Fruit fly (Drosophila melanogaster): ENCODE measurements around the gene CG43051.
A peak's percentile ranks its signal among the peaks of the same experiment; 100 is the strongest.

The CG43051 gene

DNA sequence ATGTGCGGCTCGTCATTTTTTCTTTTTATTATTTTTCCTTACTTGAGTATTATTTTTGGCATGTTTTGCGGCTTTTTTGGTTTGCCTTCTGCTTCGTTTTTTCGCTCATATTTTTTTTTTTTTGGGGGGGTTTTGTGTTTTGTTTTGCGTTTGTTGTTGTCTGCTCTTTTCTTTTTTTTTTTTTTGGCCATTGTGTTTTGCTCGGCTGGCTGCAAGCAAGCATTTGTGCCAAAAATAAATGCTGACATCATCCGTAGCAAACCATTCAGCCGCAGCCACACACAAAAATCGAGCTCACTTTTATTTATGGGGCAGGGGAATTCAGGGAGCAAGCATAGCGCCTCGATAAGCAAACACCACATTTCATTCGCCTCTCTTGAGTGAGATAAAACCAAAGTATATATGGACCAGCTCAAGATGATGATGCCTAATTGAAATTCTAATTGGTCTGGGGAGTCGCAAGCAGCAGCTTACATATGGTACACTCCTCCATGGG is 6.2 kb downstream of the CG43051 start (continued):
- TF ChIP-seq Abd-B (GFP tag; optimal IDR thresholded peaks at IDR 0.05) (no peak), dmrt93B (GFP tag; optimal IDR thresholded peaks at IDR 0.05) (no peak)

DNA sequence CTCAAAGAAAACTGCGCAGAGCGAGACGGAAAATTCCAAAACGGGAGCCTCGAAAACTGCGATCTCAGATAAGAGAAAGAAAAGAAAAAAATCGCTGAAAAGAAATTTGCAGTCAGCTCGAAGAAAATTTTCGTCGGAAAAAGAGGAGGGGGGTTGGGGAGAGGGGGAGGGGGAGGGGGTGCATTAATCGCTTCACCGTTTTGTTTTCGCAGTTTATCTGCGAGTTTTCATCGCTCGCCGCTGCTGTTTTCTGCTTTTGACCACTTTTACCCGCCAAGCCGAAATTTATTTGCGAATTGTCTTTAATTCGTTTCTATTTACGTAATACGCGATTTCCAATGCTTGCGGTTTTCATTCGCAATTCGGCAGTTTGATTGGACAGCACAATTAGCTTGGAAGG is 11.5 kb downstream of the CG43051 start:
- TF ChIP-seq tai (GFP tag; optimal IDR thresholded peaks at IDR 0.05) (no peak), Myc (optimal IDR thresholded peaks at IDR 0.05) (no peak), pan (optimal IDR thresholded peaks at IDR 0.05) (no peak), Hr78 (GFP tag; optimal IDR thresholded peaks at IDR 0.05) (no peak)

DNA sequence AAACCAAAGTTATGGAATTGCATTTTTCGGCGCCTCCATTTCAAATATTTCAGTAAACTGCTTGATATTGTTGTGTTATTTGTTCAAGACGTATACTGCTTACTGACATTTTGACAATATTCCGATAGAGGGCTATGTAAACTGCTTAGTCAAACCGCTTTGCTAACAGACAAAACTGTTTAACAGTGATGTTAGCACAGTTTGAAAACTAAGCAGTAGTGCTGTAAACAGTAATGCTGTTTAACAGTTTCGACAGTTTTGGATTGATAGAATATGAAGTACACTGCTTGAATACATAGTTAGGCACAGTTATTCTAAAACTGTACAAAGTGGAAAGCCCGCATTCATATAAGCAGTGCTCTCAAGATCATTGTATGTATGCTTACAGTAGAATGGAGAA is 12.5 kb downstream of the CG43051 start:
- peak; percentile 50 for TF ChIP-seq N (GFP tag; optimal IDR thresholded peaks at IDR 0.05)
- no peak for TF ChIP-seq Dif (GFP tag; optimal IDR thresholded peaks at IDR 0.05; ENCODE audit: partially characterized antibody)
- TF ChIP-seq Myc (optimal IDR thresholded peaks at IDR 0.05): peak; percentile 94

- TF ChIP-seq Rel (GFP tag; optimal IDR thresholded peaks at IDR 0.05) (no peak), Rel (tag; optimal IDR thresholded peaks at IDR 0.05) (peak; percentile 53), HLH106 (tag; optimal IDR thresholded peaks at IDR 0.05) (no peak), Dif (GFP tag; optimal IDR thresholded peaks at IDR 0.05; ENCODE audit: partially characterized antibody) (peak; percentile 52), h (GFP tag; optimal IDR thresholded peaks at IDR 0.05) (peak; percentile 13), psq (GFP tag; optimal IDR thresholded peaks at IDR 0.05) (peak; percentile 77), dl (GFP tag; optimal IDR thresholded peaks at IDR 0.05; ENCODE audit: insufficient read depth in 1 of 2, partially characterized antibody in 2 of 2) (peak; percentile 18 to 45)
Observed at dm6 chr2L:12520780-12521526, 13.2 kb downstream of the CG43051 start.

DNA sequence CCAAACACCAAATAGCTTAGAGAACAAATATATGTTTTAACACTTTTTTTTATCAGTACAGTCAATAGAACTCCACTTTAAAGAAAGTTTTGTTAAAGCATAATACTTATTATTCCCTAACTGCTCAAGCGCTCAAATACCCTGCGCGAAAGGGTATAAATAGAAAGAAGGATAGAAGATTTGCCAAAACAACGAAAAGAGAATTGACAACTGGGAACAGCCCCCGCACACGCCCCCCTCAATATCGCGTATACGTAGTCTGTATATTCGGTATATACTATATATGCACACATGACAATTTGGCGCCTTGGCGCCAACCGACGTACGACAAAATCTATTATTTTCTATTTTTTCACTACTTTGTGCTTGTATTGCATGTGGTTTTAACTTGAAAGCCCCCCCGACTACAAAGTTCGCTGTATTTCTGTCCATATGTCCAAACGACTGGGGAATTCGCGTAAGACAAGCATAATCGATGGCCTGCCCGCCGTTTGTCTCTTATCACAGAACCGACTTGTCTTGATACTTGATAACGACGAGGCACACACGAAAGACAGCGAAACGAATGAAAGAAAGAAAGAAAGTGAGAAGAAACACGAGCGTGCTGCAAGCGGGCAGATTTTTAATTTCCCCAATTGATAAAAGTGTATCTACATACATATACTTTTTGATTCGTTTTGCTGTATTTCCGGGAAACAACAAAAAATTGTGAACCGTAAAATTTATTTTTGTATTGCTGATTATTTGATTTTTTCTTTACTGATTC is 14.0 kb downstream of the CG43051 start:
- TF ChIP-seq psq (GFP tag; optimal IDR thresholded peaks at IDR 0.05): peak; percentile 73
- TF ChIP-seq h (GFP tag; optimal IDR thresholded peaks at IDR 0.05): peak; percentile 59
- peak; percentile 47 for TF ChIP-seq CrebA (GFP tag; optimal IDR thresholded peaks at IDR 0.05; ENCODE audit: borderline replicate concordance)
- TF ChIP-seq CG9705 (GFP tag; optimal IDR thresholded peaks at IDR 0.05): no peak
- TF ChIP-seq Rel (GFP tag; optimal IDR thresholded peaks at IDR 0.05): no peak
- TF ChIP-seq Rel (tag; optimal IDR thresholded peaks at IDR 0.05): peak; percentile 83

dm6 chr2L:12524139-12524538 is 16.4 kb downstream of the CG43051 start:
- TF ChIP-seq Myc (optimal IDR thresholded peaks at IDR 0.05) (no peak), HLH106 (tag; optimal IDR thresholded peaks at IDR 0.05) (no peak), dsf (GFP tag; optimal IDR thresholded peaks at IDR 0.05; ENCODE audit: borderline replicate concordance) (no peak), GATAd (GFP tag; optimal IDR thresholded peaks at IDR 0.05) (no peak), foxo (GFP tag; optimal IDR thresholded peaks at IDR 0.05) (no peak), Rel (GFP tag; optimal IDR thresholded peaks at IDR 0.05) (no peak), Rel (tag; optimal IDR thresholded peaks at IDR 0.05) (no peak), Dif (GFP tag; optimal IDR thresholded peaks at IDR 0.05; ENCODE audit: partially characterized antibody) (no peak)

DNA sequence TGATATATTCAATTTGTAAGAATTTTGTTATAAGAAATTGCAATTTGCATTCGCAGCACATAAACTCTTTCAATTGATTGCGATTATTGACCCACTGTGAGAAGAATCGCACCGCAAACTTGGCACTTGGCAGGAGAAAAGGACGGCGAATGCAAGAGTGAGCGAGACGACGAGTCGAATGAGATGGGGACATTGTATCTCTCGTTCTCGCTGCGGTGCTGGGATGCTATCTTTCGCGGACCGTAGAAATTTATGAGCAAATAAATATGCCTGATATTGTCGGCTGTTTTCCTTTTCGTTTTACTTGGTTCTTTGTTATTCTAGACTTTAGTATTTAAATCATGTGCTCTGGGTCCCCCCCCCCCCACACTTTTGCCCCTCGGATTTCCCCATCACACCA is 19.9 kb downstream of the CG43051 start:
- TF ChIP-seq CG32264 (GFP tag; optimal IDR thresholded peaks at IDR 0.05) (no peak), OdsH (GFP tag; optimal IDR thresholded peaks at IDR 0.05) (no peak), Hr83 (GFP tag; optimal IDR thresholded peaks at IDR 0.05; ENCODE audit: poor library complexity, severe bottlenecking) (peak; percentile 1), dmrt93B (GFP tag; optimal IDR thresholded peaks at IDR 0.05) (no peak), Rel (GFP tag; optimal IDR thresholded peaks at IDR 0.05) (no peak), Rel (tag; optimal IDR thresholded peaks at IDR 0.05) (peak; percentile 48), usp (GFP tag; optimal IDR thresholded peaks at IDR 0.05) (no peak), Abd-B (GFP tag; optimal IDR thresholded peaks at IDR 0.05) (no peak), psq (GFP tag; optimal IDR thresholded peaks at IDR 0.05) (peak; percentile 31), br (GFP tag; optimal IDR thresholded peaks at IDR 0.05) (peak; percentile 24), Sp1 (GFP tag; optimal IDR thresholded peaks at IDR 0.05) (peak; percentile 30), tai (GFP tag; optimal IDR thresholded peaks at IDR 0.05) (no peak), Jra (GFP tag; optimal IDR thresholded peaks at IDR 0.05) (no peak), Dfd (GFP tag; optimal IDR thresholded peaks at IDR 0.05) (no peak), dsf (GFP tag; optimal IDR thresholded peaks at IDR 0.05; ENCODE audit: borderline replicate concordance) (no peak), sage (GFP tag; optimal IDR thresholded peaks at IDR 0.05) (no peak)

All from whole organism, wandering third instar larva.